ENCODE assay signal across 1 fruit fly cellular context in the genomic region with DNA sequence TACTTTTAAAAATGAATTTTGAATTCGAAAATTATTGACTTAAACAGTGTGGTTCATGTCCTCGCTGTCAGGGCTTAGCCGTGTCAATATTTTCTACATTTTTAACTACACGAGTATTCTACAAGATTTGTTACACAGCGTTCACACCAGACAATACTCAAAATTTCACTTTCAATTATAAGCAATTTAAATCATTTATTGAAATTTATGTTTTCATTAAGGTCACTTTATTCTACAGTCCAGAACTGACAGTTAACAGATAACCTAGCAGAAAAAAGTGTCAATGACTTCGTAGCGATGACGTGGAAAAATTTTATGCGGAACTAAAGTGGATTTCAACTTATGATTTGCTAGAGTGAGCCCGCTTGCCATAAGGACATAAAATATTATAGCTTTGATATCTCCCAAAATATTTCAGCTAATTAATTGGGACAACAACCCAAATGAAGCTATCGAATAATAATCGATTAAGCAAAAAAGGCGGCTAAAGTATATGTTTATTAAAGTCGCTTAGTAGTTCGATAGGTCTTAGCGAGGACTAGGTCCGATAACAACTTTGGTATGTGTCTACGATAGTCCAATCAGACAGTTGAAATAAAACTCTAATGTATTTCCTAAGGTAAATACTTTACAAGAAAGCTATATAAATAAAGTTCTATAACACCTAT.
TF ChIP-seq lines count a peak whose summit lies in the region.

No protein-coding gene starts in this region.

TF ChIP-seq in whole organism, embryonic, 481 proteins besides CTCF, POLR2A, EP300 and RAD21 (continued from another document and continues in another):
- TF ChIP-seq gcm2 (GFP tag; optimal IDR thresholded peaks at IDR 0.05; lab: Kevin White, UChicago) (no peak), zfh2 (GFP tag; optimal IDR thresholded peaks at IDR 0.05; lab: Kevin White, UChicago) (no peak), pros (GFP tag; optimal IDR thresholded peaks at IDR 0.05; lab: Kevin White, UChicago) (no peak), C15 (GFP tag; IDR thresholded peaks at IDR 0.05; lab: Robert Waterston, UW) (no peak), kah (GFP tag; optimal IDR thresholded peaks at IDR 0.05; lab: Kevin White, UChicago) (no peak), Stat92E (GFP tag; optimal IDR thresholded peaks at IDR 0.05; lab: Kevin White, UChicago) (no peak), Antp (GFP tag; optimal IDR thresholded peaks at IDR 0.05; lab: Kevin White, UChicago) (peak; percentile 2), Lhr (GFP tag; optimal IDR thresholded peaks at IDR 0.05; lab: Kevin White, UChicago) (no peak), CG12299 (tag; optimal IDR thresholded peaks at IDR 0.05; lab: Kevin White, UChicago) (no peak), MBD-R2 (GFP tag; IDR thresholded peaks at IDR 0.05; lab: Robert Waterston, UW) (peak; percentile 60), Dfd (GFP tag; optimal IDR thresholded peaks at IDR 0.05; lab: Kevin White, UChicago) (no peak), ATbp (GFP tag; optimal IDR thresholded peaks at IDR 0.05; lab: Kevin White, UChicago) (no peak), CG8944 (GFP tag; optimal IDR thresholded peaks at IDR 0.05; lab: Kevin White, UChicago) (no peak), Nf-YA (GFP tag; IDR thresholded peaks at IDR 0.05; lab: Robert Waterston, UW) (peak; percentile 55; the same call in 1 of the 2 replicates), gfzf (GFP tag; optimal IDR thresholded peaks at IDR 0.05; lab: Kevin White, UChicago) (no peak), slou (GFP tag; optimal IDR thresholded peaks at IDR 0.05; lab: Kevin White, UChicago) (no peak), Hsf (GFP tag; optimal IDR thresholded peaks at IDR 0.05; lab: Kevin White, UChicago) (peak; percentile 23), CG15073 (GFP tag; optimal IDR thresholded peaks at IDR 0.05; lab: Kevin White, UChicago) (no peak), CG12219 (GFP tag; optimal IDR thresholded peaks at IDR 0.05; lab: Kevin White, UChicago) (peak; percentile 37), emc (GFP tag; optimal IDR thresholded peaks at IDR 0.05; lab: Kevin White, UChicago) (peak; percentile 11), CG12659 (GFP tag; optimal IDR thresholded peaks at IDR 0.05; lab: Kevin White, UChicago) (peak; percentile 32), CG7839 (tag; optimal IDR thresholded peaks at IDR 0.05; lab: Kevin White, UChicago) (peak; percentile 60), CG6791 (GFP tag; IDR thresholded peaks at IDR 0.05; lab: Robert Waterston, UW; ENCODE audit: partially characterized antibody) (peak; percentile 60), CG2678 (tag; optimal IDR thresholded peaks at IDR 0.05; lab: Kevin White, UChicago) (peak; percentile 0), CG17359 (tag; optimal IDR thresholded peaks at IDR 0.05; lab: Kevin White, UChicago) (peak; percentile 40), ap (GFP tag; IDR thresholded peaks at IDR 0.05; lab: Robert Waterston, UW) (peak; percentile 35; the same call in 1 of the 2 replicates), Fer3 (tag; optimal IDR thresholded peaks at IDR 0.05; lab: Kevin White, UChicago) (peak; percentile 64), prd (optimal IDR thresholded peaks at IDR 0.05; lab: Kevin White, UChicago) (no peak), prd (GFP tag; IDR thresholded peaks at IDR 0.05; lab: Robert Waterston, UW) (peak; percentile 63), bcd (GFP tag; optimal IDR thresholded peaks at IDR 0.05; lab: Kevin White, UChicago) (peak; percentile 32), exex (tag; optimal IDR thresholded peaks at IDR 0.05; lab: Kevin White, UChicago) (no peak), org-1 (GFP tag; optimal IDR thresholded peaks at IDR 0.05; lab: Kevin White, UChicago) (no peak), sima (GFP tag; optimal IDR thresholded peaks at IDR 0.05; lab: Kevin White, UChicago) (no peak), Hmr (GFP tag; optimal IDR thresholded peaks at IDR 0.05; lab: Kevin White, UChicago) (no peak), Poxn (GFP tag; IDR thresholded peaks at IDR 0.05; lab: Robert Waterston, UW) (no peak), CG10147 (GFP tag; optimal IDR thresholded peaks at IDR 0.05; lab: Kevin White, UChicago) (peak; percentile 37), CG12071 (GFP tag; optimal IDR thresholded peaks at IDR 0.05; lab: Kevin White, UChicago) (peak; percentile 62), Gsc (GFP tag; IDR thresholded peaks at IDR 0.05; lab: Robert Waterston, UW) (no peak), Atf6 (GFP tag; IDR thresholded peaks at IDR 0.05; lab: Robert Waterston, UW) (peak; percentile 80), lab (GFP tag; optimal IDR thresholded peaks at IDR 0.05; lab: Kevin White, UChicago) (peak; percentile 67), dmrt11E (tag; optimal IDR thresholded peaks at IDR 0.05; lab: Kevin White, UChicago) (peak; percentile 39), Oli (tag; optimal IDR thresholded peaks at IDR 0.05; lab: Kevin White, UChicago) (peak; percentile 36), vnd (GFP tag; IDR thresholded peaks at IDR 0.05; lab: Robert Waterston, UW; ENCODE audit: partially characterized antibody) (no peak), oc (tag; optimal IDR thresholded peaks at IDR 0.05; lab: Kevin White, UChicago) (no peak), CG2202 (tag; optimal IDR thresholded peaks at IDR 0.05; lab: Kevin White, UChicago) (no peak), Camta (GFP tag; optimal IDR thresholded peaks at IDR 0.05; lab: Kevin White, UChicago) (no peak), disco-r (GFP tag; optimal IDR thresholded peaks at IDR 0.05; lab: Kevin White, UChicago) (no peak), row (GFP tag; IDR thresholded peaks at IDR 0.05; lab: Robert Waterston, UW) (peak; percentile 90), CG10209 (GFP tag; optimal IDR thresholded peaks at IDR 0.05; lab: Kevin White, UChicago) (peak; percentile 10), Pdp1 (GFP tag; optimal IDR thresholded peaks at IDR 0.05; lab: Kevin White, UChicago) (no peak), pita (GFP tag; optimal IDR thresholded peaks at IDR 0.05; lab: Kevin White, UChicago) (peak; percentile 80), tx (GFP tag; optimal IDR thresholded peaks at IDR 0.05; lab: Kevin White, UChicago) (no peak), Med (GFP tag; lab: Kevin White, UChicago) (peak; percentile 88), CG7556 (GFP tag; optimal IDR thresholded peaks at IDR 0.05; lab: Kevin White, UChicago) (no peak), CG30403 (GFP tag; optimal IDR thresholded peaks at IDR 0.05; lab: Kevin White, UChicago) (no peak), tin (GFP tag; optimal IDR thresholded peaks at IDR 0.05; lab: Kevin White, UChicago) (peak; percentile 31), wdn (GFP tag; IDR thresholded peaks at IDR 0.05; lab: Robert Waterston, UW) (0 out of 2 replicates have a peak, but pooled peaks have one; percentile 18), CG8478 (optimal IDR thresholded peaks at IDR 0.05; lab: Kevin White, UChicago) (no peak), Dp (GFP tag; optimal IDR thresholded peaks at IDR 0.05; lab: Kevin White, UChicago) (peak; percentile 56), CG7786 (GFP tag; optimal IDR thresholded peaks at IDR 0.05; lab: Kevin White, UChicago) (peak; percentile 17), pzg (GFP tag; optimal IDR thresholded peaks at IDR 0.05; lab: Kevin White, UChicago) (peak; percentile 57), CG2120 (GFP tag; optimal IDR thresholded peaks at IDR 0.05; lab: Kevin White, UChicago) (peak; percentile 47), gcm (GFP tag; optimal IDR thresholded peaks at IDR 0.05; lab: Kevin White, UChicago) (no peak), CG9437 (GFP tag; optimal IDR thresholded peaks at IDR 0.05; lab: Kevin White, UChicago) (no peak), dimm (GFP tag; IDR thresholded peaks at IDR 0.05; lab: Robert Waterston, UW) (no peak), ase (GFP tag; IDR thresholded peaks at IDR 0.05; lab: Robert Waterston, UW) (peak; percentile 75; the same call in 2 of the 3 replicates), CG31365 (tag; optimal IDR thresholded peaks at IDR 0.05; lab: Kevin White, UChicago) (peak; percentile 33), schlank (tag; optimal IDR thresholded peaks at IDR 0.05; lab: Kevin White, UChicago) (no peak), CG5953 (GFP tag; IDR thresholded peaks at IDR 0.05; lab: Robert Waterston, UW) (peak; percentile 77), ham (GFP tag; IDR thresholded peaks at IDR 0.05; lab: Robert Waterston, UW) (no peak), nom (GFP tag; optimal IDR thresholded peaks at IDR 0.05; lab: Kevin White, UChicago) (no peak), CG10959 (GFP tag; IDR thresholded peaks at IDR 0.05; lab: Robert Waterston, UW) (0 out of 2 replicates have a peak, but pooled peaks have one; percentile 25), D19B (GFP tag; optimal IDR thresholded peaks at IDR 0.05; lab: Kevin White, UChicago) (peak; percentile 2), sug (tag; optimal IDR thresholded peaks at IDR 0.05; lab: Kevin White, UChicago) (no peak), Six4 (GFP tag; optimal IDR thresholded peaks at IDR 0.05; lab: Kevin White, UChicago) (no peak), CG17186 (GFP tag; optimal IDR thresholded peaks at IDR 0.05; lab: Kevin White, UChicago) (no peak), Hr51 (GFP tag; optimal IDR thresholded peaks at IDR 0.05; lab: Kevin White, UChicago) (peak in 1 of 2 experiments; percentile 65), run (tag; optimal IDR thresholded peaks at IDR 0.05; lab: Kevin White, UChicago) (no peak), trh (GFP tag; optimal IDR thresholded peaks at IDR 0.05; lab: Kevin White, UChicago) (no peak), Bgb (GFP tag; IDR thresholded peaks at IDR 0.05; lab: Robert Waterston, UW; ENCODE audit: partially characterized antibody) (peak; percentile 46), CG3163 (GFP tag; optimal IDR thresholded peaks at IDR 0.05; lab: Kevin White, UChicago) (no peak), ro (GFP tag; IDR thresholded peaks at IDR 0.05; lab: Robert Waterston, UW) (no peak), Neu2 (GFP tag; optimal IDR thresholded peaks at IDR 0.05; lab: Kevin White, UChicago; ENCODE audit: borderline replicate concordance) (no peak), bigmax (GFP tag; optimal IDR thresholded peaks at IDR 0.05; lab: Kevin White, UChicago) (no peak), Bteb2 (GFP tag; optimal IDR thresholded peaks at IDR 0.05; lab: Kevin White, UChicago) (no peak), hkb (optimal IDR thresholded peaks at IDR 0.05; lab: Kevin White, UChicago) (no peak), hkb (GFP tag; IDR thresholded peaks at IDR 0.05; lab: Robert Waterston, UW) (peak; percentile 84), HHEX (GFP tag; optimal IDR thresholded peaks at IDR 0.05; lab: Kevin White, UChicago) (peak; percentile 46), CG3847 (GFP tag; IDR thresholded peaks at IDR 0.05; lab: Robert Waterston, UW) (peak; percentile 64), salm (tag; optimal IDR thresholded peaks at IDR 0.05; lab: Kevin White, UChicago) (no peak), CG5180 (GFP tag; optimal IDR thresholded peaks at IDR 0.05; lab: Kevin White, UChicago) (no peak), klu (GFP tag; IDR thresholded peaks at IDR 0.05; lab: Robert Waterston, UW) (peak; percentile 65), ems (GFP tag; optimal IDR thresholded peaks at IDR 0.05; lab: Kevin White, UChicago) (no peak), CG1832 (GFP tag; optimal IDR thresholded peaks at IDR 0.05; lab: Kevin White, UChicago) (no peak), crol (GFP tag; IDR thresholded peaks at IDR 0.05; lab: Robert Waterston, UW) (no peak), CG9817 (tag; optimal IDR thresholded peaks at IDR 0.05; lab: Kevin White, UChicago) (no peak), BEAF-32 (GFP tag; optimal IDR thresholded peaks at IDR 0.05; lab: Kevin White, UChicago) (peak; percentile 55), Scr (GFP tag; IDR thresholded peaks at IDR 0.05; lab: Robert Waterston, UW; ENCODE audit: partially characterized antibody) (peak; percentile 62), Ada2b (GFP tag; IDR thresholded peaks at IDR 0.05; lab: Robert Waterston, UW) (peak; percentile 61; the same call in 1 of the 2 replicates), scrt (GFP tag; optimal IDR thresholded peaks at IDR 0.05; lab: Kevin White, UChicago) (no peak), CG4328 (GFP tag; optimal IDR thresholded peaks at IDR 0.05; lab: Kevin White, UChicago) (no peak), dysf (GFP tag; IDR thresholded peaks at IDR 0.05; lab: Robert Waterston, UW) (peak; percentile 77), CG2116 (GFP tag; optimal IDR thresholded peaks at IDR 0.05; lab: Kevin White, UChicago) (peak; percentile 70), Mes4 (GFP tag; optimal IDR thresholded peaks at IDR 0.05; lab: Kevin White, UChicago) (no peak), amos (GFP tag; IDR thresholded peaks at IDR 0.05; lab: Robert Waterston, UW; ENCODE audit: partially characterized antibody) (peak; percentile 46), gem (tag; optimal IDR thresholded peaks at IDR 0.05; lab: Kevin White, UChicago) (peak; percentile 16), hbn (GFP tag; IDR thresholded peaks at IDR 0.05; lab: Robert Waterston, UW; ENCODE audit: partially characterized antibody) (no peak; the same call in 1 of the 2 replicates), MTF-1 (GFP tag; optimal IDR thresholded peaks at IDR 0.05; lab: Kevin White, UChicago; ENCODE audit: borderline replicate concordance) (peak; percentile 36), bsh (GFP tag; optimal IDR thresholded peaks at IDR 0.05; lab: Kevin White, UChicago) (peak in 1 of 2 experiments; percentile 43), br (optimal IDR thresholded peaks at IDR 0.05; lab: Kevin White, UChicago) (no peak), CG12155 (GFP tag; optimal IDR thresholded peaks at IDR 0.05; lab: Kevin White, UChicago) (no peak), CG30020 (tag; optimal IDR thresholded peaks at IDR 0.05; lab: Kevin White, UChicago) (no peak), zf30C (GFP tag; optimal IDR thresholded peaks at IDR 0.05; lab: Kevin White, UChicago) (no peak), al (GFP tag; IDR thresholded peaks at IDR 0.05; lab: Robert Waterston, UW) (peak; percentile 36; the same call in 1 of the 2 replicates), mam (GFP tag; optimal IDR thresholded peaks at IDR 0.05; lab: Kevin White, UChicago) (peak; percentile 6), bowl (GFP tag; IDR thresholded peaks at IDR 0.05; lab: Robert Waterston, UW) (peak; percentile 59; the same call in 1 of the 2 replicates), Gug (GFP tag; IDR thresholded peaks at IDR 0.05; lab: Robert Waterston, UW) (peak; percentile 25; the same call in 1 of the 4 replicates), Dip2 (GFP tag; IDR thresholded peaks at IDR 0.05; lab: Robert Waterston, UW) (no peak), Side (GFP tag; optimal IDR thresholded peaks at IDR 0.05; lab: Kevin White, UChicago) (peak; percentile 40), CG4404 (GFP tag; IDR thresholded peaks at IDR 0.05; lab: Robert Waterston, UW) (no peak), CG10654 (GFP tag; optimal IDR thresholded peaks at IDR 0.05; lab: Kevin White, UChicago) (peak; percentile 28), CG16863 (GFP tag; optimal IDR thresholded peaks at IDR 0.05; lab: Kevin White, UChicago) (no peak), Oaz (GFP tag; IDR thresholded peaks at IDR 0.05; lab: Robert Waterston, UW) (0 out of 2 replicates have a peak, but pooled peaks have one; percentile 16), sob (GFP tag; IDR thresholded peaks at IDR 0.05; lab: Robert Waterston, UW) (peak; percentile 67), CG11085 (GFP tag; IDR thresholded peaks at IDR 0.05; lab: Robert Waterston, UW) (no peak; the same call in 1 of the 2 replicates)
